Worm (Caenorhabditis elegans) whole organism, L4 larva: Measurements from ENCODE around the gene skr-17.

Experiments used
- F26F4.8 ChIP-seq: fragments of 200-800 bp; sonication (Bioruptor generic); conservative IDR thresholded peaks from 2 replicates; pipeline ENCODE4 v1.3.6; 2022; ENCODE audit warnings: missing genetic modification characterization, missing compliant biosample characterization
- F44E2.7 ChIP-seq: fragments of 200-800 bp; sonication (Bioruptor generic); IDR thresholded peaks from 2 replicates; pipeline ENCODE4 v2.1.2; 2022; ENCODE audit warnings: missing genetic modification characterization, missing compliant biosample characterization
- F49E8.2 ChIP-seq: sonication (generic microtip); optimal IDR thresholded peaks from 2 replicates; lab custom pipeline; 2016; ENCODE audit warnings: missing compliant biosample characterization, mild to moderate bottlenecking, missing genetic modification characterization, borderline replicate concordance
- T20F7.1 ChIP-seq: fragments of 200-800 bp; sonication (Bioruptor generic); optimal IDR thresholded peaks from 2 replicates; lab custom pipeline; 2018; ENCODE audit warnings: mild to moderate bottlenecking, missing genetic modification characterization, missing compliant biosample characterization
- Y105C5A.15 ChIP-seq: fragments of 200-800 bp; sonication (Bioruptor generic); IDR thresholded peaks from 2 replicates; pipeline ENCODE4 v1.3.6; 2022; ENCODE audit warnings: missing genetic modification characterization, missing compliant biosample characterization
- Y48G9A.11 ChIP-seq: fragments of 200-800 bp; sonication (Bioruptor generic); IDR thresholded peaks from 2 replicates; pipeline ENCODE4 v1.3.6; 2022; ENCODE audit warnings: missing genetic modification reagents, missing genetic modification characterization, missing compliant biosample characterization
- Y5F2A.4 ChIP-seq: fragments of 200-800 bp; sonication (Bioruptor generic); optimal IDR thresholded peaks from 2 replicates; lab custom pipeline; 2018; ENCODE audit warnings: mild to moderate bottlenecking, missing genetic modification characterization, missing compliant biosample characterization
- Y75B8A.6 ChIP-seq: fragments of 200-800 bp; sonication (Bioruptor generic); IDR thresholded peaks from 2 replicates; pipeline ENCODE4 v1.3.6; 2022; ENCODE audit warnings: missing genetic modification reagents, missing genetic modification characterization, missing compliant biosample characterization
- ZK546.5 ChIP-seq, 2 experiments: sonication (generic microtip); optimal IDR thresholded peaks; 2 replicates each; lab custom pipeline; 2017; ENCODE audit warnings: missing biosample characterization in 2 of 2, missing genetic modification characterization in 2 of 2
- arid-1 ChIP-seq: fragments of 200-800 bp; sonication (Bioruptor generic); conservative IDR thresholded peaks from 2 replicates; pipeline ENCODE4 v1.3.6; 2022; ENCODE audit warnings: missing genetic modification reagents, missing genetic modification characterization, missing compliant biosample characterization
- attf-4 ChIP-seq: sonication (generic microtip); optimal IDR thresholded peaks from 3 replicates; lab custom pipeline; 2017; ENCODE audit warnings: missing biosample characterization, missing genetic modification characterization
- ceh-20 ChIP-seq: fragments of 200-800 bp; sonication (Bioruptor generic); IDR thresholded peaks from 2 replicates; pipeline ENCODE4 v1.3.6; 2022; ENCODE audit warnings: missing genetic modification reagents, missing genetic modification characterization, missing compliant biosample characterization
- ceh-44 ChIP-seq: fragments of 200-800 bp; sonication (Bioruptor generic); IDR thresholded peaks from 2 replicates; pipeline ENCODE4 v1.3.6; 2022; ENCODE audit warnings: missing genetic modification reagents, missing genetic modification characterization, missing compliant biosample characterization
- ctbp-1 ChIP-seq: fragments of 200-800 bp; sonication (Bioruptor generic); IDR thresholded peaks from 2 replicates; pipeline ENCODE4 v1.3.6; 2022; ENCODE audit warnings: missing genetic modification reagents, missing genetic modification characterization, missing compliant biosample characterization
- daf-12 ChIP-seq: fragments of 150-350 bp; optimal IDR thresholded peaks from 2 replicates; lab custom pipeline; 2014; ENCODE audit warnings: missing biosample characterization, missing genetic modification reagents, missing genetic modification characterization
- daf-16 ChIP-seq, 3 experiments: sonication (generic microtip); optimal IDR thresholded peaks; 2 replicates each; lab custom pipeline; 2016 to 2017; ENCODE audit warnings: missing genetic modification characterization in 3 of 3, missing genetic modification reagents in 3 of 3, mild to moderate bottlenecking in 2 of 3, missing compliant biosample characterization in 2 of 3, missing biosample characterization in 1 of 3, moderate library complexity in 1 of 3
- daf-19 ChIP-seq: fragments of 200-800 bp; sonication (Bioruptor generic); conservative IDR thresholded peaks from 2 replicates; pipeline ENCODE4 v1.3.6; 2022; ENCODE audit warnings: missing genetic modification characterization, missing compliant biosample characterization
- dmd-6 ChIP-seq: fragments of 200-800 bp; sonication (Bioruptor generic); IDR thresholded peaks from 2 replicates; pipeline ENCODE4 v1.3.6; 2022; ENCODE audit warnings: missing genetic modification reagents, missing genetic modification characterization, missing compliant biosample characterization
- hlh-11 ChIP-seq: fragments of 200-800 bp; sonication (Bioruptor generic); optimal IDR thresholded peaks from 2 replicates; lab custom pipeline; 2018; ENCODE audit warnings: mild to moderate bottlenecking, missing genetic modification characterization, missing compliant biosample characterization
- hlh-30 ChIP-seq: sonication (generic microtip); optimal IDR thresholded peaks from 2 replicates; lab custom pipeline; 2017; ENCODE audit warnings: antibody characterized with exemption, mild to moderate bottlenecking, missing genetic modification characterization, missing compliant biosample characterization; ENCODE audit not compliant: insufficient read depth
- jun-1 ChIP-seq: fragments of 150-350 bp; optimal IDR thresholded peaks from 2 replicates; lab custom pipeline; 2014; ENCODE audit warnings: missing biosample characterization, missing genetic modification reagents, missing genetic modification characterization
- lin-38 ChIP-seq: fragments of 200-800 bp; sonication (Bioruptor generic); IDR thresholded peaks from 2 replicates; pipeline ENCODE4 v1.3.6; 2022; ENCODE audit warnings: missing genetic modification reagents, missing genetic modification characterization, missing compliant biosample characterization
- mdl-1 ChIP-seq, 2 experiments: fragments of 150-350 bp in 1 of 2; sonication (generic microtip) in 1 of 2; optimal IDR thresholded peaks; 2 replicates each; lab custom pipeline; 2014 to 2017; ENCODE audit warnings: missing biosample characterization in 2 of 2, missing genetic modification characterization in 2 of 2
- mes-2 ChIP-seq: sonication (generic microtip); optimal IDR thresholded peaks from 2 replicates; lab custom pipeline; 2016; ENCODE audit warnings: missing genotype, mild to moderate bottlenecking, missing genetic modification characterization, missing compliant biosample characterization; ENCODE audit not compliant: poor library complexity, severe bottlenecking
- mxl-2 ChIP-seq: fragments of 200-800 bp; sonication (Bioruptor generic); conservative IDR thresholded peaks from 2 replicates; pipeline ENCODE4 v1.3.6; 2022; ENCODE audit warnings: missing genetic modification reagents, missing genetic modification characterization, missing compliant biosample characterization
- mxl-3 ChIP-seq: fragments of 200-800 bp; sonication (Bioruptor generic); optimal IDR thresholded peaks from 2 replicates; lab custom pipeline; 2018; ENCODE audit warnings: mild to moderate bottlenecking, missing genetic modification characterization, missing compliant biosample characterization
- nhr-10 ChIP-seq: fragments of 150-350 bp; optimal IDR thresholded peaks from 2 replicates; lab custom pipeline; 2014; ENCODE audit warnings: missing biosample characterization, missing genetic modification characterization
- nhr-25 ChIP-seq: sonication (generic microtip); optimal IDR thresholded peaks from 2 replicates; lab custom pipeline; 2017; ENCODE audit warnings: missing genetic modification characterization, mild to moderate bottlenecking, missing compliant biosample characterization, antibody characterized with exemption, moderate library complexity, borderline replicate concordance; ENCODE audit not compliant: insufficient read depth
- nhr-76 ChIP-seq: fragments of 150-350 bp; optimal IDR thresholded peaks from 2 replicates; lab custom pipeline; 2014; ENCODE audit warnings: missing biosample characterization, missing genetic modification characterization
- nhr-77 ChIP-seq: fragments of 150-350 bp; optimal IDR thresholded peaks from 2 replicates; lab custom pipeline; 2014; ENCODE audit warnings: missing biosample characterization, missing genetic modification characterization
- pha-4 ChIP-seq, 2 experiments: fragments of 150-350 bp in 1 of 2; fragments of 200-800 bp in 1 of 2; sonication (Bioruptor generic) in 1 of 2; IDR thresholded peaks in 1 of 2; optimal IDR thresholded peaks in 1 of 2; 2 replicates each; pipeline versions ENCODE4 v1.3.6 to Lab custom; 2014 to 2022; ENCODE audit warnings: missing genetic modification characterization in 2 of 2, missing genetic modification reagents in 2 of 2, missing biosample characterization in 1 of 2, missing compliant biosample characterization in 1 of 2
- pqm-1 ChIP-seq: sonication (generic microtip); optimal IDR thresholded peaks from 2 replicates; lab custom pipeline; 2017; ENCODE audit warnings: missing biosample characterization, missing genetic modification characterization
- sdz-12 ChIP-seq: fragments of 200-800 bp; sonication (Bioruptor generic); optimal IDR thresholded peaks from 2 replicates; lab custom pipeline; 2018; ENCODE audit warnings: mild to moderate bottlenecking, missing genetic modification characterization, missing compliant biosample characterization
- set-16 ChIP-seq: fragments of 200-800 bp; sonication (Bioruptor generic); IDR thresholded peaks from 2 replicates; pipeline ENCODE4 v1.3.6; 2022; ENCODE audit warnings: missing genetic modification reagents, missing genetic modification characterization, missing compliant biosample characterization
- skn-1 ChIP-seq: fragments of 150-350 bp; optimal IDR thresholded peaks from 2 replicates; lab custom pipeline; 2014; ENCODE audit warnings: missing biosample characterization, missing genetic modification characterization
- unc-130 ChIP-seq: sonication (generic microtip); optimal IDR thresholded peaks from 2 replicates; lab custom pipeline; 2016; ENCODE audit warnings: missing genetic modification reagents, missing genetic modification characterization, missing compliant biosample characterization
- unc-39 ChIP-seq: sonication (generic microtip); optimal IDR thresholded peaks from 2 replicates; lab custom pipeline; 2017; ENCODE audit warnings: missing biosample characterization, missing genetic modification characterization
- unc-62 ChIP-seq, 3 experiments: fragments of 150-350 bp in 1 of 3; sonication (generic microtip); optimal IDR thresholded peaks in 2 of 3; peaks in 1 of 3; 1 replicate in 1 of 3; 2 replicates in 2 of 3; lab custom pipeline; 2014 to 2017; ENCODE audit warnings: missing biosample characterization in 3 of 3, missing genetic modification characterization in 3 of 3, missing genetic modification reagents in 3 of 3, missing genotype in 1 of 3
- zfp-3 ChIP-seq: fragments of 200-800 bp; sonication (Bioruptor generic); conservative IDR thresholded peaks from 2 replicates; pipeline ENCODE4 v1.3.6; 2022; ENCODE audit warnings: missing genetic modification reagents, missing genetic modification characterization, missing compliant biosample characterization
- ztf-11 ChIP-seq: fragments of 150-350 bp; optimal IDR thresholded peaks from 2 replicates; lab custom pipeline; 2014; ENCODE audit warnings: missing biosample characterization, missing genetic modification characterization

Gene skr-17

DNA sequence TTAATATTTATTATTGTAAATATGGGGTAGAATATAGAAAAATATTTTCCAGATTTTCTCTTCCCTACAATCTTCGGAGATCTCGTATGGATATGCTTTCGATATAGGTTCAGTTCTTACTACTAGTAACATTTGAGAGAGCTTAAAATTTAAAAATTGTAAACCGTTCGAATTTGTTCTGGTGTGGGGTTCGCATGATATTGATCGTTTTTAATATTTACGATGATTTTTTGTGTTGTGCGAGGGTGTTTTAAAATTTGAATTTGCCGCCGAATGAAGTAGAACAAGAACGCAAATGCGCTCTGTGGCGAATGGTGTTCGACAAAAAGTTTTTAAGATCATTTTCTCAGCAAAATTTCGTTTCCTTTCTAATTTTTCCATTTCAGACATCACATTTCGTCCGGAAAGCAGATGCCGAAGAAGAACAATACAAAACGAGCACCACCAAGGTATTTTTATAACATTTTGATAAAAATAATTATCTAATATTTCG is at the start of gene skr-17:
skr-17 (plus strand) TSS at position 51 of the 493 bp plus-strand sequence.
- TF ChIP-seq unc-62 (GFP tag; optimal IDR thresholded peaks at IDR 0.05 in 1 of 2; lab: Kevin White, UChicago) (peak in 1 of 2 experiments; percentile 11), unc-62 (tag; optimal IDR thresholded peaks at IDR 0.05; lab: Kevin White, UChicago) (no peak), hlh-30 (tag; lab: Kevin White, UChicago) (no peak), F26F4.8 (no peak), nhr-76 (tag; lab: Kevin White, UChicago) (no peak), Y105C5A.15 (GFP tag; lab: Robert Waterston, UW) (no peak), ctbp-1 (no peak), lin-38 (peak; percentile 62), Y48G9A.11 (no peak)

- TF ChIP-seq unc-62 (GFP tag; optimal IDR thresholded peaks at IDR 0.05 in 1 of 2; lab: Kevin White, UChicago), result peak in 1 of 2 experiments; percentile 95
- TF ChIP-seq unc-62 (tag; optimal IDR thresholded peaks at IDR 0.05; lab: Kevin White, UChicago), result no peak
- no peak for TF ChIP-seq ZK546.5 (tag; optimal IDR thresholded peaks at IDR 0.05; lab: Kevin White, UChicago)
- TF ChIP-seq, all 104 proteins: peak for 1
Observed at ce11 chrII:7736725-7737124, 46.6 kb upstream of the skr-17 start.

ce11 chrII:7753500-7753899 is 29.8 kb upstream of the skr-17 start, which contains the start of gene trx-1:
TSS of gene trx-1 (minus strand) at chrII:7753600.
- TF ChIP-seq sdz-12 (GFP tag; lab: Kevin White, UChicago) (no peak), mxl-2 (no peak)

- TF ChIP-seq F49E8.2 (tag; lab: Kevin White, UChicago) (no peak), jun-1 (no peak), unc-39 (tag; lab: Kevin White, UChicago) (no peak), mdl-1 (tag; optimal IDR thresholded peaks at IDR 0.05; lab: Kevin White, UChicago) (peak in 1 of 2 experiments; percentile 6), ctbp-1 (0 out of 2 replicates have a peak, but pooled peaks have one; percentile 24)
Observed at ce11 chrII:7755116-7755571, 28.2 kb upstream of the skr-17 start, which contains the start of the genes B0228.6 and B0228.1. TSS of gene B0228.6 (minus strand) at chrII:7755166. TSS of gene B0228.1 (plus strand) at chrII:7755343.

- TF ChIP-seq ceh-44 (no peak), pqm-1 (tag; lab: Kevin White, UChicago) (no peak), hlh-30 (tag; lab: Kevin White, UChicago) (peak; percentile 69), pha-4 (GFP tag; IDR thresholded peaks at IDR 0.05; lab: Robert Waterston, UW) (peak; percentile 72), pha-4 (tag; optimal IDR thresholded peaks at IDR 0.05; lab: Kevin White, UChicago) (no peak), T20F7.1 (peak; percentile 58), hlh-11 (tag; lab: Kevin White, UChicago) (peak; percentile 86), arid-1 (peak; percentile 59), ceh-20 (no peak), Y5F2A.4 (GFP tag; lab: Kevin White, UChicago) (peak; percentile 10), dmd-6 (GFP tag; lab: Robert Waterston, UW) (peak; percentile 76), daf-12 (tag; lab: Kevin White, UChicago) (no peak), nhr-77 (tag; lab: Kevin White, UChicago) (peak; percentile 49), nhr-25 (tag; lab: Kevin White, UChicago) (peak; percentile 60), ztf-11 (tag; lab: Kevin White, UChicago) (no peak), unc-130 (GFP tag; lab: Kevin White, UChicago) (no peak), set-16 (no peak), daf-19 (GFP tag; lab: Robert Waterston, UW) (0 out of 2 replicates have a peak, but pooled peaks have one; percentile 40), zfp-3 (GFP tag; lab: Robert Waterston, UW) (peak; percentile 62), Y75B8A.6 (GFP tag; lab: Robert Waterston, UW) (0 out of 2 replicates have a peak, but pooled peaks have one; percentile 14), attf-4 (tag; lab: Kevin White, UChicago) (no peak), mes-2 (tag; lab: Kevin White, UChicago) (peak; percentile 78), daf-16 (GFP tag; optimal IDR thresholded peaks at IDR 0.05; lab: Kevin White, UChicago) (peak; percentile 44 to 62), daf-16 (tag; optimal IDR thresholded peaks at IDR 0.05; lab: Kevin White, UChicago) (peak; percentile 87), mxl-3 (GFP tag; lab: Kevin White, UChicago) (no peak), F44E2.7 (GFP tag; lab: Robert Waterston, UW) (no peak), ZK546.5 (tag; optimal IDR thresholded peaks at IDR 0.05; lab: Kevin White, UChicago) (no peak), skn-1 (tag; lab: Kevin White, UChicago) (no peak), nhr-10 (peak; percentile 24)
Observed at ce11 chrII:7756810-7757209, 26.5 kb upstream of the skr-17 start.
